Worm (Caenorhabditis elegans): ENCODE data around the gene F46C5.2.
A peak's percentile ranks its signal among the peaks of the same experiment; 100 is the strongest.

F46C5.2 gene

ce11 chrII:8818978-8819896, 9.9 kb downstream of the F46C5.2 start, which contains the start of gene F46C5.10:
F46C5.10 (minus strand) TSS chrII:8819028.
- TF ChIP-seq zag-1 (tag; optimal IDR thresholded peaks at IDR 0.05) (no peak), zip-2 (tag; optimal IDR thresholded peaks at IDR 0.05) (no peak), ceh-32 (tag; optimal IDR thresholded peaks at IDR 0.05; ENCODE audit: poor library complexity) (no peak), mdl-1 (tag; optimal IDR thresholded peaks at IDR 0.05) (no peak), mep-1 (tag; optimal IDR thresholded peaks at IDR 0.05) (peak; percentile 65), dpl-1 (GFP tag; optimal IDR thresholded peaks at IDR 0.05) (no peak), unc-39 (tag; optimal IDR thresholded peaks at IDR 0.05) (no peak), nhr-6 (tag; optimal IDR thresholded peaks at IDR 0.05) (peak; percentile 49), ztf-7 (tag; optimal IDR thresholded peaks at IDR 0.05) (no peak), hlh-30 (tag; optimal IDR thresholded peaks at IDR 0.05; ENCODE audit: insufficient read depth) (peak; percentile 60), nhr-41 (GFP tag; IDR thresholded peaks at IDR 0.05) (no peak), cey-2 (tag; optimal IDR thresholded peaks at IDR 0.05; ENCODE audit: borderline replicate concordance, insufficient read depth) (no peak), lin-15B (tag; optimal IDR thresholded peaks at IDR 0.05) (no peak), ceh-44 (GFP tag; IDR thresholded peaks at IDR 0.05) (no peak), nhr-28 (tag; optimal IDR thresholded peaks at IDR 0.05) (peak; percentile 25), nhr-111 (GFP tag; optimal IDR thresholded peaks at IDR 0.05) (no peak), lsy-2 (tag; optimal IDR thresholded peaks at IDR 0.05) (peak; percentile 10 to 53), unc-62 (GFP tag; optimal IDR thresholded peaks at IDR 0.05 in 1 of 2) (peak in 1 of 2 experiments; percentile 89), unc-62 (tag; optimal IDR thresholded peaks at IDR 0.05) (no peak), ztf-11 (tag; optimal IDR thresholded peaks at IDR 0.05) (no peak), aha-1 (tag) (peak; percentile 65), unc-130 (GFP tag; optimal IDR thresholded peaks at IDR 0.05) (no peak), egl-43 (GFP tag; IDR thresholded peaks at IDR 0.05) (no peak), nhr-48 (tag; optimal IDR thresholded peaks at IDR 0.05) (peak; percentile 55), hmg-1.1 (GFP tag; IDR thresholded peaks at IDR 0.05) (no peak)

ce11 chrII:8818257-8818656, 10.8 kb downstream of the F46C5.2 start:
- peak; percentile 47 for TF ChIP-seq nhr-25 (tag; optimal IDR thresholded peaks at IDR 0.05; ENCODE audit: borderline replicate concordance, insufficient read depth)
- TF ChIP-seq daf-12 (tag; optimal IDR thresholded peaks at IDR 0.05), result no peak
- peak; percentile 78 for TF ChIP-seq cey-2 (tag; optimal IDR thresholded peaks at IDR 0.05; ENCODE audit: borderline replicate concordance, insufficient read depth)
- peak; percentile 25 for TF ChIP-seq gei-8 (GFP tag; optimal IDR thresholded peaks at IDR 0.05)
- TF ChIP-seq dve-1 (tag; optimal IDR thresholded peaks at IDR 0.05; ENCODE audit: insufficient read depth), result peak; percentile 1
- no peak for TF ChIP-seq dpl-1 (GFP tag; optimal IDR thresholded peaks at IDR 0.05)
- TF ChIP-seq nhr-48 (tag; optimal IDR thresholded peaks at IDR 0.05), result peak; percentile 95
- TF ChIP-seq nhr-42 (GFP tag; IDR thresholded peaks at IDR 0.05), result no peak
- TF ChIP-seq lsy-2 (tag; optimal IDR thresholded peaks at IDR 0.05), result no peak
- no peak for TF ChIP-seq madf-5 (GFP tag; IDR thresholded peaks at IDR 0.05)
- TF ChIP-seq dmd-6 (GFP tag; IDR thresholded peaks at IDR 0.05), result peak; percentile 39
- peak; percentile 77 for TF ChIP-seq hlh-30 (tag; optimal IDR thresholded peaks at IDR 0.05; ENCODE audit: insufficient read depth)
- TF ChIP-seq fkh-10 (GFP tag; optimal IDR thresholded peaks at IDR 0.05), result no peak
- TF ChIP-seq Y105C5A.15 (GFP tag; IDR thresholded peaks at IDR 0.05), result no peak
- 0 out of 2 replicates have a peak, but pooled peaks have one; percentile 12 for TF ChIP-seq mxl-2 (GFP tag; conservative IDR thresholded peaks at IDR 0.05)
- TF ChIP-seq daf-8 (GFP tag; IDR thresholded peaks at IDR 0.05), result no peak
- TF ChIP-seq F37D6.2 (tag; optimal IDR thresholded peaks at IDR 0.05), result no peak
- peak; percentile 39; the same call in 1 of the 2 replicates for TF ChIP-seq lin-1 (GFP tag; IDR thresholded peaks at IDR 0.05)
- TF ChIP-seq nhr-102 (tag; optimal IDR thresholded peaks at IDR 0.05), result peak; percentile 14
- TF ChIP-seq ceh-20 (GFP tag; IDR thresholded peaks at IDR 0.05), result 0 out of 2 replicates have a peak, but pooled peaks have one; percentile 55
- TF ChIP-seq ama-1 (optimal IDR thresholded peaks at IDR 0.05), result peak; percentile 4
- TF ChIP-seq mxl-3 (GFP tag; optimal IDR thresholded peaks at IDR 0.05), result peak; percentile 84
- no peak for TF ChIP-seq daf-19 (GFP tag; conservative IDR thresholded peaks at IDR 0.05)
- no peak for TF ChIP-seq F44E2.7 (GFP tag; IDR thresholded peaks at IDR 0.05)
- no peak for TF ChIP-seq nhr-6 (tag; optimal IDR thresholded peaks at IDR 0.05)
- TF ChIP-seq zfp-2 (tag; optimal IDR thresholded peaks at IDR 0.05), result no peak
- TF ChIP-seq F10B5.3 (tag; optimal IDR thresholded peaks at IDR 0.05), result no peak
- no peak for TF ChIP-seq snpc-1.2 (GFP tag; IDR thresholded peaks at IDR 0.05)
- no peak for TF ChIP-seq zfp-3 (GFP tag; conservative IDR thresholded peaks at IDR 0.05)
